Fruit fly (Drosophila melanogaster): Measurements from ENCODE around the gene Dhps.
A peak's percentile ranks its signal among the peaks of the same experiment; 100 is the strongest.

DNA sequence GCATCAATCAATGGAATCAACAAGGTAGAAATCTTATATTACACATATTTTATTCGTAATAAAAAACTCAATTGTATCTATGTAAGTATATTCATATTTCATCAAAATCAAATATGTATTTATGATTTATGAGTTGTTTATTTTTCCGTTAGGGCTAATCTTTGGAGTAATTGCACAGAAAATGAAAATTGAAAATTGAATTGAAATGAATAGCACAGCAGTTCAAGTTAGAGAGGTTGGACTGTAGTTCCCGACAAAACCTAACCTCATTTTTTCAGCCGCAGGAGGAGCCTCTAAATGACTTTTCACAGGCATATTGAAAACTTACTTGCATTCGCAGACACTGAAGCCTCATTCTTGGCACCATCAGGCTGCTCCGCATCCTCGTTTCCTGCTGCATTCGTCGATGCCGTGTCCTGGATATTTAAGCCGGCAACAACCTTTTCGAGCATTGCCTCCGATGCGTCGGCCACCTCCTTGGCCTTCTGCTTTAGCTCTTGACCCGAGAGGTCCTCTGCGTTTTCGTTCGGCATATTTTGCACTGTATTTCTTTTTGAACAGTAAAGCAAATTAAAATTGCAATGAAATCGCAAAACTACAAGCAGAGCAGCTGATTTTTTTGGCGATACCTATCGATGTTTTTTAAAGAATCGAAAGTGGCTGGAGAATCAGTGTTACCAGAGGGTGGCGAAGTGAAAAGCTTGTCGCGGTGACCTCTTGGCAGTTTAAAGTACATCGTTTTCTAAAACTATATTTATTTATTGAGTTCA, 20.0 kb upstream of the Dhps start, which contains the start of gene Nmt:
- TF ChIP-seq CG15710 (tag; optimal IDR thresholded peaks at IDR 0.05): peak; percentile 19
- no peak for TF ChIP-seq EcR (GFP tag; optimal IDR thresholded peaks at IDR 0.05)
- peak; percentile 28 for TF ChIP-seq CG9948 (tag; optimal IDR thresholded peaks at IDR 0.05)
- TF ChIP-seq fd96Ca (GFP tag; IDR thresholded peaks at IDR 0.05): no peak
